Worm (Caenorhabditis elegans) whole organism, L4 larva: Measurements from ENCODE around the gene oac-54.

ENCODE experiments used
- ceh-20 ChIP-seq: fragments of 200-800 bp; sonication (Bioruptor generic); IDR thresholded peaks from 2 replicates; pipeline ENCODE4 v1.3.6; 2022; ENCODE audit warnings: missing genetic modification reagents, missing genetic modification characterization, missing compliant biosample characterization
- fos-1 ChIP-seq: fragments of 150-350 bp; optimal IDR thresholded peaks from 2 replicates; lab custom pipeline; 2014; ENCODE audit warnings: missing biosample characterization, missing genetic modification characterization
- nhr-111 ChIP-seq: fragments of 200-800 bp; sonication (Bioruptor generic); optimal IDR thresholded peaks from 2 replicates; lab custom pipeline; 2018; ENCODE audit warnings: mild to moderate bottlenecking, missing genetic modification characterization, missing compliant biosample characterization
- nhr-42 ChIP-seq: fragments of 200-800 bp; sonication (Bioruptor generic); IDR thresholded peaks from 2 replicates; pipeline ENCODE4 v1.3.6; 2022; ENCODE audit warnings: missing genetic modification characterization, missing compliant biosample characterization
- pha-4 ChIP-seq, 2 experiments: fragments of 150-350 bp in 1 of 2; fragments of 200-800 bp in 1 of 2; sonication (Bioruptor generic) in 1 of 2; IDR thresholded peaks in 1 of 2; optimal IDR thresholded peaks in 1 of 2; 2 replicates each; pipeline versions ENCODE4 v1.3.6 to Lab custom; 2014 to 2022; ENCODE audit warnings: missing genetic modification characterization in 2 of 2, missing genetic modification reagents in 2 of 2, missing biosample characterization in 1 of 2, missing compliant biosample characterization in 1 of 2
- set-16 ChIP-seq: fragments of 200-800 bp; sonication (Bioruptor generic); IDR thresholded peaks from 2 replicates; pipeline ENCODE4 v1.3.6; 2022; ENCODE audit warnings: missing genetic modification reagents, missing genetic modification characterization, missing compliant biosample characterization
- zip-2 ChIP-seq: fragments of 150-350 bp; optimal IDR thresholded peaks from 2 replicates; lab custom pipeline; 2014; ENCODE audit warnings: missing biosample characterization, missing genetic modification characterization

DNA sequence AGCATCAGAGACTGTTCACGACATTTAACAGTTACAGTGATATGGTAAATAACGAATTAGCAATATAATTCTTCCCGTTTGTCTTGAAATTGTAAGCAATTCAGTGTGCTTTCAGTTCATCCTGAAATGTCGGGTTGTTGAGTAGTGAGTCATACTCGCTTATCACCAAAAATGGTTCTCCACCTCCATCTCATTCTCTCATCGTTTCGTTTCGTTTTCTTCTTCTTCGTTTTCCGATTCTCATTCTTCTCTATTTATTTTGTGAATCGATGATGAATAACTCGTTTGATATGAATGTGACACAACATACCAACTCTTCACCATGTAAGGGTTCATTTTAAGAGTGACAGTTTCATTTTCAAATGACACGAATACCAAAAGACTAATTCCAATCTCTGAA lies 41.5 kb upstream of the oac-54 start:
- TF ChIP-seq zip-2 (tag; lab: Kevin White, UChicago) (no peak), pha-4 (GFP tag; IDR thresholded peaks at IDR 0.05; lab: Robert Waterston, UW) (no peak), pha-4 (tag; optimal IDR thresholded peaks at IDR 0.05; lab: Kevin White, UChicago) (no peak), ceh-20 (GFP tag; lab: Robert Waterston, UW) (no peak), nhr-42 (GFP tag; lab: Robert Waterston, UW) (no peak), set-16 (GFP tag; lab: Robert Waterston, UW) (no peak), fos-1 (tag; lab: Kevin White, UChicago) (no peak), nhr-111 (no peak)
